Worm (Caenorhabditis elegans) whole organism, late embryonic: ENCODE data around the gene T12G3.4.

Source experiments
- C38D4.7 ChIP-seq: fragments of 200-800 bp; sonication (Bioruptor generic); optimal IDR thresholded peaks from 2 replicates; lab custom pipeline; 2018; ENCODE audit warnings: mild to moderate bottlenecking, missing genetic modification characterization, moderate library complexity, missing compliant biosample characterization
- K02D7.2 ChIP-seq: sonication (generic microtip); optimal IDR thresholded peaks from 2 replicates; lab custom pipeline; 2017; ENCODE audit warnings: mild to moderate bottlenecking, missing genetic modification characterization, missing compliant biosample characterization
- K09A11.1 ChIP-seq: sonication (generic microtip); optimal IDR thresholded peaks from 2 replicates; lab custom pipeline; 2017; ENCODE audit warnings: antibody characterized with exemption, mild to moderate bottlenecking, missing genetic modification characterization, missing compliant biosample characterization; ENCODE audit not compliant: insufficient read depth
- ahr-1 ChIP-seq: sonication (generic microtip); optimal IDR thresholded peaks from 2 replicates; lab custom pipeline; 2016; ENCODE audit warnings: missing genetic modification characterization, missing compliant biosample characterization
- ceh-18 ChIP-seq: sonication (generic microtip); optimal IDR thresholded peaks from 2 replicates; lab custom pipeline; 2016; ENCODE audit warnings: missing genetic modification characterization, missing compliant biosample characterization
- ceh-19 ChIP-seq: fragments of 200-800 bp; sonication (Bioruptor generic); optimal IDR thresholded peaks from 2 replicates; lab custom pipeline; 2018; ENCODE audit warnings: mild to moderate bottlenecking, missing genetic modification characterization, missing compliant biosample characterization
- ceh-31 ChIP-seq: sonication (generic microtip); optimal IDR thresholded peaks from 2 replicates; lab custom pipeline; 2016; ENCODE audit warnings: missing genetic modification characterization, missing compliant biosample characterization
- ceh-34 ChIP-seq: sonication (generic microtip); optimal IDR thresholded peaks from 2 replicates; lab custom pipeline; 2016; ENCODE audit warnings: mild to moderate bottlenecking, missing genetic modification characterization, missing compliant biosample characterization
- ceh-48 ChIP-seq: sonication (generic microtip); optimal IDR thresholded peaks from 2 replicates; lab custom pipeline; 2016; ENCODE audit warnings: missing genetic modification characterization, inconsistent platforms, missing compliant biosample characterization
- ceh-6 ChIP-seq: fragments of 200-800 bp; sonication (Bioruptor generic); optimal IDR thresholded peaks from 2 replicates; lab custom pipeline; 2018; ENCODE audit warnings: mild to moderate bottlenecking, missing genetic modification characterization, missing compliant biosample characterization
- ceh-9 ChIP-seq: sonication (generic microtip); optimal IDR thresholded peaks from 2 replicates; lab custom pipeline; 2016; ENCODE audit warnings: mild to moderate bottlenecking, missing genetic modification characterization, inconsistent platforms, missing compliant biosample characterization
- dmd-4 ChIP-seq: sonication (generic microtip); optimal IDR thresholded peaks from 2 replicates; lab custom pipeline; 2016; ENCODE audit warnings: borderline replicate concordance, missing genetic modification characterization, missing compliant biosample characterization
- dve-1 ChIP-seq: sonication (generic microtip); optimal IDR thresholded peaks from 2 replicates; lab custom pipeline; 2017; ENCODE audit warnings: antibody characterized with exemption, mild to moderate bottlenecking, missing genetic modification characterization, missing compliant biosample characterization
- elt-4 ChIP-seq: sonication (generic microtip); optimal IDR thresholded peaks from 2 replicates; lab custom pipeline; 2016; ENCODE audit warnings: missing genetic modification characterization, missing compliant biosample characterization
- ets-4 ChIP-seq: sonication (generic microtip); optimal IDR thresholded peaks from 2 replicates; lab custom pipeline; 2016; ENCODE audit warnings: missing genetic modification characterization, missing compliant biosample characterization
- fax-1 ChIP-seq: sonication (generic microtip); optimal IDR thresholded peaks from 2 replicates; lab custom pipeline; 2016; ENCODE audit warnings: missing genotype, missing genetic modification characterization, missing compliant biosample characterization
- gmeb-2 ChIP-seq: sonication (generic microtip); optimal IDR thresholded peaks from 2 replicates; lab custom pipeline; 2016; ENCODE audit warnings: missing genetic modification characterization, inconsistent platforms, missing compliant biosample characterization
- hlh-13 ChIP-seq: fragments of 200-800 bp; sonication (Bioruptor generic); optimal IDR thresholded peaks from 2 replicates; lab custom pipeline; 2018; ENCODE audit warnings: mild to moderate bottlenecking, missing genetic modification characterization, missing compliant biosample characterization
- hlh-30 ChIP-seq: sonication (generic microtip); optimal IDR thresholded peaks from 2 replicates; lab custom pipeline; 2017; ENCODE audit warnings: antibody characterized with exemption, missing genetic modification characterization, missing compliant biosample characterization; ENCODE audit not compliant: insufficient read depth
- hlh-6 ChIP-seq: sonication (generic microtip); optimal IDR thresholded peaks from 2 replicates; lab custom pipeline; 2016; ENCODE audit warnings: missing genotype, missing genetic modification characterization, missing compliant biosample characterization
- madf-2 ChIP-seq: sonication (generic microtip); optimal IDR thresholded peaks from 2 replicates; lab custom pipeline; 2017; ENCODE audit warnings: missing genetic modification characterization, missing compliant biosample characterization
- nhr-11 ChIP-seq: fragments of 150-350 bp; optimal IDR thresholded peaks from 2 replicates; lab custom pipeline; 2014; ENCODE audit warnings: missing biosample characterization, missing genetic modification characterization
- nhr-232 ChIP-seq: sonication (generic microtip); optimal IDR thresholded peaks from 2 replicates; lab custom pipeline; 2016; ENCODE audit warnings: missing genetic modification characterization, missing compliant biosample characterization
- npax-4 ChIP-seq: sonication (generic microtip); optimal IDR thresholded peaks from 2 replicates; lab custom pipeline; 2016; ENCODE audit warnings: missing genetic modification characterization, missing compliant biosample characterization
- pat-9 ChIP-seq: fragments of 200-800 bp; sonication (Bioruptor generic); optimal IDR thresholded peaks from 2 replicates; lab custom pipeline; 2018; ENCODE audit warnings: mild to moderate bottlenecking, missing genetic modification characterization, moderate library complexity, missing compliant biosample characterization
- pax-1 ChIP-seq: fragments of 150-350 bp; optimal IDR thresholded peaks from 2 replicates; lab custom pipeline; 2014; ENCODE audit warnings: missing biosample characterization, missing genetic modification characterization
- pha-4 ChIP-seq: fragments of 150-350 bp; optimal IDR thresholded peaks from 2 replicates; lab custom pipeline; 2018; ENCODE audit warnings: missing biosample characterization, missing genetic modification reagents, missing genetic modification characterization
- ref-2 ChIP-seq: sonication (generic microtip); optimal IDR thresholded peaks from 2 replicates; lab custom pipeline; 2016; ENCODE audit warnings: missing genetic modification characterization, missing compliant biosample characterization
- sox-2 ChIP-seq: fragments of 200-800 bp; sonication (Bioruptor generic); IDR thresholded peaks from 2 replicates; pipeline ENCODE4 v1.3.6; 2022; ENCODE audit warnings: missing genetic modification reagents, missing genetic modification characterization, missing compliant biosample characterization
- tbx-2 ChIP-seq: sonication (generic microtip); optimal IDR thresholded peaks from 2 replicates; lab custom pipeline; 2016; ENCODE audit warnings: missing genetic modification characterization, missing compliant biosample characterization
- ttx-3 ChIP-seq: sonication (generic microtip); optimal IDR thresholded peaks from 2 replicates; lab custom pipeline; 2016; ENCODE audit warnings: missing genetic modification reagents, missing genetic modification characterization, missing compliant biosample characterization
- unc-3 ChIP-seq, 2 experiments: fragments of 200-800 bp in 1 of 2; sonication (Bioruptor generic) in 1 of 2; sonication (generic microtip) in 1 of 2; conservative IDR thresholded peaks in 1 of 2; optimal IDR thresholded peaks in 1 of 2; 2 replicates each; pipeline versions ENCODE4 v1.3.6 to Lab custom; 2016 to 2022; ENCODE audit warnings: missing compliant biosample characterization in 2 of 2, missing genetic modification characterization in 2 of 2, missing genetic modification reagents in 1 of 2
- unc-86 ChIP-seq: sonication (generic microtip); optimal IDR thresholded peaks from 2 replicates; lab custom pipeline; 2016; ENCODE audit warnings: missing genetic modification characterization, missing compliant biosample characterization

The T12G3.4 gene

ce11 chrIV:12047552-12048347, at the start of gene T12G3.4:
Gene T12G3.4, plus strand, starts transcription at chrIV:12048256.
- TF ChIP-seq sox-2 (GFP tag; lab: Robert Waterston, UW) = no peak
- TF ChIP-seq tbx-2 (tag; lab: Kevin White, UChicago) = no peak
- no peak for TF ChIP-seq ttx-3 (tag; lab: Kevin White, UChicago)
- TF ChIP-seq pha-4 = no peak
- no peak for TF ChIP-seq gmeb-2 (tag; lab: Kevin White, UChicago)
- no peak for TF ChIP-seq dve-1 (tag; lab: Kevin White, UChicago)
- TF ChIP-seq pax-1 (tag; lab: Kevin White, UChicago) = no peak
- no peak for TF ChIP-seq fax-1 (tag; lab: Kevin White, UChicago)
- TF ChIP-seq nhr-232 (tag; lab: Kevin White, UChicago) = no peak
- no peak for TF ChIP-seq hlh-6 (tag; lab: Kevin White, UChicago)
- TF ChIP-seq ahr-1 (tag; lab: Kevin White, UChicago) = no peak
- TF ChIP-seq ref-2 (tag; lab: Kevin White, UChicago) = no peak
- no peak for TF ChIP-seq K09A11.1 (tag; lab: Kevin White, UChicago)
- TF ChIP-seq elt-4 (tag; lab: Kevin White, UChicago) = no peak
- TF ChIP-seq unc-3 (GFP tag; conservative IDR thresholded peaks at IDR 0.05; lab: Robert Waterston, UW) = no peak
- no peak for TF ChIP-seq unc-3 (tag; optimal IDR thresholded peaks at IDR 0.05; lab: Kevin White, UChicago)
- TF ChIP-seq ceh-34 = no peak
- TF ChIP-seq hlh-13 (GFP tag; lab: Kevin White, UChicago) = no peak
- no peak for TF ChIP-seq madf-2

ce11 chrIV:12005090-12005770, 42.8 kb upstream of the T12G3.4 start:
- TF ChIP-seq ceh-19 (GFP tag; lab: Kevin White, UChicago) = no peak
- TF ChIP-seq C38D4.7 (GFP tag; lab: Kevin White, UChicago) = no peak
- no peak for TF ChIP-seq nhr-11 (tag; lab: Kevin White, UChicago)
- TF ChIP-seq ceh-48 (tag; lab: Kevin White, UChicago) = no peak
- no peak for TF ChIP-seq hlh-30 (tag; lab: Kevin White, UChicago)
- no peak for TF ChIP-seq ttx-3 (tag; lab: Kevin White, UChicago)
- no peak for TF ChIP-seq dmd-4
- TF ChIP-seq ceh-6 (GFP tag; lab: Kevin White, UChicago) = no peak
- TF ChIP-seq ceh-18 (tag; lab: Kevin White, UChicago) = no peak
- no peak for TF ChIP-seq unc-86
- no peak for TF ChIP-seq K02D7.2 (tag; lab: Kevin White, UChicago)
- TF ChIP-seq ets-4 (tag; lab: Kevin White, UChicago) = no peak
- no peak for TF ChIP-seq npax-4 (tag; lab: Kevin White, UChicago)
- TF ChIP-seq pat-9 (tag; lab: Kevin White, UChicago) = no peak
- no peak for TF ChIP-seq ceh-31 (tag; lab: Kevin White, UChicago)
- TF ChIP-seq tbx-2 (tag; lab: Kevin White, UChicago) = no peak

ce11 chrIV:12009046-12009674, 38.9 kb upstream of the T12G3.4 start:
- TF ChIP-seq ceh-9 (tag; lab: Kevin White, UChicago) = no peak
- TF ChIP-seq ttx-3 (tag; lab: Kevin White, UChicago) = no peak
- TF ChIP-seq, all 69 proteins: peak for 0
